Worm (Caenorhabditis elegans): Measurements from ENCODE around the gene C08F1.11.

The C08F1.11 gene

DNA sequence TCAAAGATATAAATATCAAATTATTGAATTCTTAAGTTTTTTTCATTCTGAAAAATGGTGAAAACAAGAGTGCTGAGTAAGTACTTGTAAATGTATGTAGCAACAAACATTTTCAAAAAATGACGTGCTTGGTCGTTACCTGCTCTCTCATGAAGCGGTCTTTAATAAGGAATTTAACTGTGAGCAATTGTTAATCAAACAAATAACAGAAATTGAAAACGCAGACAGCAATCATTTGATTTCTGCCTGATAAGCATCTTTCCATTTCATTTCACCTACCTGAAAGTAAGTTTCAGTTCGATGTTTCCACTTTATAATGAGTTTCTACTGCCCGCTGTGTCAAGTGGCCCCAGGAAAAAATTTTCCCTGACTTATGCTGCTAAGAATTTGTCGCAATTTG, 21.6 kb downstream of the C08F1.11 start, which contains the start of gene math-28:
math-28 (plus strand) TSS at position 301 of the 400 bp plus-strand sequence.
- no peak for TF ChIP-seq gmeb-1 (tag; optimal IDR thresholded peaks at IDR 0.05)

ce11 chrII:1761564-1761963, 23.1 kb downstream of the C08F1.11 start, which contains the start of gene F36H5.4:
F36H5.4 (plus strand) TSS chrII:1761864.
- TF ChIP-seq lin-11 (tag; optimal IDR thresholded peaks at IDR 0.05), result no peak
- no peak for TF ChIP-seq sma-3 (GFP tag; optimal IDR thresholded peaks at IDR 0.05)
- no peak for TF ChIP-seq ZK546.5 (tag; optimal IDR thresholded peaks at IDR 0.05)
- no peak for TF ChIP-seq ceh-82 (tag; optimal IDR thresholded peaks at IDR 0.05)
- no peak for TF ChIP-seq mdl-1 (tag; optimal IDR thresholded peaks at IDR 0.05)
- no peak for TF ChIP-seq nhr-129 (tag; optimal IDR thresholded peaks at IDR 0.05)

- TF ChIP-seq egl-27 (tag; optimal IDR thresholded peaks at IDR 0.05), result no peak
- TF ChIP-seq elt-3 (tag; optimal IDR thresholded peaks at IDR 0.05), result no peak
Measured at ce11 chrII:1759602-1760001, 25.1 kb downstream of the C08F1.11 start, which contains the start of gene F36H5.18. F36H5.18 (plus strand) TSS chrII:1759902.

- TF ChIP-seq C34F6.9 (tag; optimal IDR thresholded peaks at IDR 0.05) (no peak), lin-11 (tag; optimal IDR thresholded peaks at IDR 0.05) (no peak), crh-2 (tag; optimal IDR thresholded peaks at IDR 0.05) (no peak), ama-1 (optimal IDR thresholded peaks at IDR 0.05) (no peak), mdl-1 (tag; optimal IDR thresholded peaks at IDR 0.05) (no peak), ZK546.5 (tag; optimal IDR thresholded peaks at IDR 0.05) (no peak), lsy-2 (tag; optimal IDR thresholded peaks at IDR 0.05) (no peak), ztf-1 (GFP tag; conservative IDR thresholded peaks at IDR 0.05) (no peak), unc-55 (GFP tag; optimal IDR thresholded peaks at IDR 0.05) (no peak), sem-4 (tag; optimal IDR thresholded peaks at IDR 0.05) (no peak), fos-1 (tag; optimal IDR thresholded peaks at IDR 0.05) (no peak), unc-62 (GFP tag; optimal IDR thresholded peaks at IDR 0.05) (no peak), nhr-12 (tag; optimal IDR thresholded peaks at IDR 0.05) (no peak), egl-27 (tag; optimal IDR thresholded peaks at IDR 0.05) (no peak), nhr-237 (tag; optimal IDR thresholded peaks at IDR 0.05) (no peak), zag-1 (tag; optimal IDR thresholded peaks at IDR 0.05) (no peak), dmd-4 (tag; optimal IDR thresholded peaks at IDR 0.05) (no peak), ztf-4 (tag; optimal IDR thresholded peaks at IDR 0.05) (no peak), sma-3 (GFP tag; optimal IDR thresholded peaks at IDR 0.05) (no peak)
Measured at ce11 chrII:1757033-1757432, 27.7 kb downstream of the C08F1.11 start, which contains the start of gene F36H5.10. F36H5.10 (plus strand) TSS chrII:1757333.

ce11 chrII:1756582-1756981, 28.1 kb downstream of the C08F1.11 start, which contains the start of gene fbxb-53:
fbxb-53 (plus strand) TSS chrII:1756882.
- TF ChIP-seq nhr-25 (tag; optimal IDR thresholded peaks at IDR 0.05) (no peak), nhr-10 (tag; optimal IDR thresholded peaks at IDR 0.05) (no peak), mbf-1 (tag; optimal IDR thresholded peaks at IDR 0.05) (no peak), F13H6.1 (tag; optimal IDR thresholded peaks at IDR 0.05) (no peak), fos-1 (tag; optimal IDR thresholded peaks at IDR 0.05) (no peak), nhr-129 (tag; optimal IDR thresholded peaks at IDR 0.05) (no peak), nhr-11 (tag; optimal IDR thresholded peaks at IDR 0.05) (no peak), nhr-21 (tag; optimal IDR thresholded peaks at IDR 0.05) (no peak), snpc-4 (tag; optimal IDR thresholded peaks at IDR 0.05) (no peak), unc-55 (GFP tag; optimal IDR thresholded peaks at IDR 0.05) (no peak), unc-39 (tag; optimal IDR thresholded peaks at IDR 0.05) (no peak), gmeb-1 (tag; optimal IDR thresholded peaks at IDR 0.05) (no peak), ztf-1 (GFP tag; conservative IDR thresholded peaks at IDR 0.05) (no peak), C34F6.9 (tag; optimal IDR thresholded peaks at IDR 0.05) (no peak), mab-5 (tag; optimal IDR thresholded peaks at IDR 0.05) (no peak), R02D3.7 (tag; optimal IDR thresholded peaks at IDR 0.05) (no peak), sem-4 (tag; optimal IDR thresholded peaks at IDR 0.05) (no peak), Y55F3AM.14 (GFP tag; optimal IDR thresholded peaks at IDR 0.05) (no peak), crh-2 (tag; optimal IDR thresholded peaks at IDR 0.05) (no peak), aly-2 (tag; optimal IDR thresholded peaks at IDR 0.05) (no peak)

Data from whole organism, L2 larva.